Worm (Caenorhabditis elegans) whole organism, L4/young adult: Measurements from ENCODE around the gene Y54G2A.44.

ENCODE experiments used
- W03F9.2 ChIP-seq: fragments of 150-350 bp; optimal IDR thresholded peaks from 2 replicates; lab custom pipeline; 2014; ENCODE audit warnings: missing biosample characterization, missing genetic modification characterization
- dao-5 ChIP-seq: sonication (generic microtip); optimal IDR thresholded peaks from 2 replicates; lab custom pipeline; 2016; ENCODE audit warnings: missing genotype, missing genetic modification characterization, moderate library complexity, missing compliant biosample characterization

ce11 chrIV:2762380-2762779 lies 39.3 kb upstream of the Y54G2A.44 start, which contains the start of gene Y54G2A.77:
- TF ChIP-seq W03F9.2 (tag; lab: Kevin White, UChicago) (no peak), dao-5 (no peak)
